Worm (Caenorhabditis elegans) whole organism, L2 larva: ENCODE measurements around the gene ZK380.2.

Experiments
- sem-4 ChIP-seq: fragments of 150-350 bp; optimal IDR thresholded peaks from 2 replicates; lab custom pipeline; 2014; ENCODE audit warnings: missing biosample characterization, missing genetic modification reagents, missing genetic modification characterization
- skn-1 ChIP-seq: sonication (generic microtip); optimal IDR thresholded peaks from 2 replicates; lab custom pipeline; 2017; ENCODE audit warnings: missing biosample characterization, missing genetic modification characterization
- unc-62 ChIP-seq: fragments of 150-350 bp; optimal IDR thresholded peaks from 2 replicates; lab custom pipeline; 2014; ENCODE audit warnings: missing biosample characterization, missing genetic modification reagents, missing genetic modification characterization
- zag-1 ChIP-seq: fragments of 150-350 bp; optimal IDR thresholded peaks from 2 replicates; lab custom pipeline; 2014; ENCODE audit warnings: missing biosample characterization, missing genetic modification characterization
- ztf-11 ChIP-seq: sonication (generic microtip); optimal IDR thresholded peaks from 2 replicates; lab custom pipeline; 2017; ENCODE audit warnings: missing biosample characterization, missing genetic modification characterization

ce11 chrX:1674056-1674455 is 42.8 kb downstream of the ZK380.2 start, which contains the start of gene tbx-31:
- TF ChIP-seq unc-62 (no peak), skn-1 (no peak), sem-4 (tag; lab: Kevin White, UChicago) (no peak), ztf-11 (tag; lab: Kevin White, UChicago) (no peak), zag-1 (tag; lab: Kevin White, UChicago) (no peak)
